Worm (Caenorhabditis elegans) whole organism, late embryonic: Measurements from ENCODE around the gene C07G3.8.

Source experiments
- C08G9.2 ChIP-seq: sonication (generic microtip); optimal IDR thresholded peaks from 2 replicates; lab custom pipeline; 2016; ENCODE audit warnings: mild to moderate bottlenecking, missing genetic modification characterization, moderate library complexity, missing compliant biosample characterization
- C38D4.7 ChIP-seq: fragments of 200-800 bp; sonication (Bioruptor generic); optimal IDR thresholded peaks from 2 replicates; lab custom pipeline; 2018; ENCODE audit warnings: mild to moderate bottlenecking, missing genetic modification characterization, moderate library complexity, missing compliant biosample characterization
- F13H6.1 ChIP-seq: sonication (generic microtip); optimal IDR thresholded peaks from 2 replicates; lab custom pipeline; 2016; ENCODE audit warnings: missing genetic modification characterization, missing compliant biosample characterization
- K02D7.2 ChIP-seq: sonication (generic microtip); optimal IDR thresholded peaks from 2 replicates; lab custom pipeline; 2017; ENCODE audit warnings: mild to moderate bottlenecking, missing genetic modification characterization, missing compliant biosample characterization
- K09A11.1 ChIP-seq: sonication (generic microtip); optimal IDR thresholded peaks from 2 replicates; lab custom pipeline; 2017; ENCODE audit warnings: antibody characterized with exemption, mild to moderate bottlenecking, missing genetic modification characterization, missing compliant biosample characterization; ENCODE audit not compliant: insufficient read depth
- T23F11.4 ChIP-seq: fragments of 200-800 bp; sonication (Bioruptor generic); optimal IDR thresholded peaks from 2 replicates; lab custom pipeline; 2018; ENCODE audit warnings: mild to moderate bottlenecking, missing genetic modification characterization, missing compliant biosample characterization
- Y22D7AL.16 ChIP-seq: sonication (generic microtip); optimal IDR thresholded peaks from 2 replicates; lab custom pipeline; 2016; ENCODE audit warnings: missing genetic modification characterization, missing compliant biosample characterization
- ahr-1 ChIP-seq: sonication (generic microtip); optimal IDR thresholded peaks from 2 replicates; lab custom pipeline; 2016; ENCODE audit warnings: missing genetic modification characterization, missing compliant biosample characterization
- ceh-18 ChIP-seq: sonication (generic microtip); optimal IDR thresholded peaks from 2 replicates; lab custom pipeline; 2016; ENCODE audit warnings: missing genetic modification characterization, missing compliant biosample characterization
- ceh-19 ChIP-seq: fragments of 200-800 bp; sonication (Bioruptor generic); optimal IDR thresholded peaks from 2 replicates; lab custom pipeline; 2018; ENCODE audit warnings: mild to moderate bottlenecking, missing genetic modification characterization, missing compliant biosample characterization
- ceh-31 ChIP-seq: sonication (generic microtip); optimal IDR thresholded peaks from 2 replicates; lab custom pipeline; 2016; ENCODE audit warnings: missing genetic modification characterization, missing compliant biosample characterization
- ceh-45 ChIP-seq: fragments of 200-800 bp; sonication (Bioruptor generic); IDR thresholded peaks from 2 replicates; pipeline ENCODE4 v1.3.6; 2022; ENCODE audit warnings: missing genetic modification reagents, missing genetic modification characterization, missing compliant biosample characterization
- ceh-48 ChIP-seq: sonication (generic microtip); optimal IDR thresholded peaks from 2 replicates; lab custom pipeline; 2016; ENCODE audit warnings: missing genetic modification characterization, inconsistent platforms, missing compliant biosample characterization
- ceh-9 ChIP-seq: sonication (generic microtip); optimal IDR thresholded peaks from 2 replicates; lab custom pipeline; 2016; ENCODE audit warnings: mild to moderate bottlenecking, missing genetic modification characterization, inconsistent platforms, missing compliant biosample characterization
- dmd-4 ChIP-seq: sonication (generic microtip); optimal IDR thresholded peaks from 2 replicates; lab custom pipeline; 2016; ENCODE audit warnings: borderline replicate concordance, missing genetic modification characterization, missing compliant biosample characterization
- ets-4 ChIP-seq: sonication (generic microtip); optimal IDR thresholded peaks from 2 replicates; lab custom pipeline; 2016; ENCODE audit warnings: missing genetic modification characterization, missing compliant biosample characterization
- eyg-1 ChIP-seq: sonication (generic microtip); optimal IDR thresholded peaks from 2 replicates; lab custom pipeline; 2016; ENCODE audit warnings: missing genotype, missing genetic modification characterization, missing compliant biosample characterization
- fkh-6 ChIP-seq: sonication (generic microtip); optimal IDR thresholded peaks from 2 replicates; lab custom pipeline; 2016; ENCODE audit warnings: missing genetic modification characterization, missing compliant biosample characterization
- gmeb-2 ChIP-seq: sonication (generic microtip); optimal IDR thresholded peaks from 2 replicates; lab custom pipeline; 2016; ENCODE audit warnings: missing genetic modification characterization, inconsistent platforms, missing compliant biosample characterization
- hlh-13 ChIP-seq: fragments of 200-800 bp; sonication (Bioruptor generic); optimal IDR thresholded peaks from 2 replicates; lab custom pipeline; 2018; ENCODE audit warnings: mild to moderate bottlenecking, missing genetic modification characterization, missing compliant biosample characterization
- hlh-30 ChIP-seq: sonication (generic microtip); optimal IDR thresholded peaks from 2 replicates; lab custom pipeline; 2017; ENCODE audit warnings: antibody characterized with exemption, missing genetic modification characterization, missing compliant biosample characterization; ENCODE audit not compliant: insufficient read depth
- hlh-6 ChIP-seq: sonication (generic microtip); optimal IDR thresholded peaks from 2 replicates; lab custom pipeline; 2016; ENCODE audit warnings: missing genotype, missing genetic modification characterization, missing compliant biosample characterization
- lim-6 ChIP-seq: sonication (generic microtip); optimal IDR thresholded peaks from 2 replicates; lab custom pipeline; 2016; ENCODE audit warnings: missing genetic modification characterization, missing compliant biosample characterization
- madf-2 ChIP-seq: sonication (generic microtip); optimal IDR thresholded peaks from 2 replicates; lab custom pipeline; 2017; ENCODE audit warnings: missing genetic modification characterization, missing compliant biosample characterization
- mec-3 ChIP-seq: sonication (generic microtip); optimal IDR thresholded peaks from 2 replicates; lab custom pipeline; 2016; ENCODE audit warnings: borderline replicate concordance, missing genetic modification characterization, missing compliant biosample characterization
- nfya-1 ChIP-seq: sonication (generic microtip); optimal IDR thresholded peaks from 2 replicates; lab custom pipeline; 2017; ENCODE audit warnings: missing genetic modification characterization, mild to moderate bottlenecking, missing compliant biosample characterization, antibody characterized with exemption, moderate library complexity
- nhr-11 ChIP-seq: fragments of 150-350 bp; optimal IDR thresholded peaks from 2 replicates; lab custom pipeline; 2014; ENCODE audit warnings: missing biosample characterization, missing genetic modification characterization
- npax-4 ChIP-seq: sonication (generic microtip); optimal IDR thresholded peaks from 2 replicates; lab custom pipeline; 2016; ENCODE audit warnings: missing genetic modification characterization, missing compliant biosample characterization
- pat-9 ChIP-seq: fragments of 200-800 bp; sonication (Bioruptor generic); optimal IDR thresholded peaks from 2 replicates; lab custom pipeline; 2018; ENCODE audit warnings: mild to moderate bottlenecking, missing genetic modification characterization, moderate library complexity, missing compliant biosample characterization
- pax-1 ChIP-seq: fragments of 150-350 bp; optimal IDR thresholded peaks from 2 replicates; lab custom pipeline; 2014; ENCODE audit warnings: missing biosample characterization, missing genetic modification characterization
- pha-2 ChIP-seq: sonication (generic microtip); optimal IDR thresholded peaks from 2 replicates; lab custom pipeline; 2017; ENCODE audit warnings: mild to moderate bottlenecking, missing genetic modification characterization, missing compliant biosample characterization
- rnt-1 ChIP-seq: sonication (generic microtip); optimal IDR thresholded peaks from 2 replicates; lab custom pipeline; 2016; ENCODE audit warnings: missing genetic modification characterization, missing compliant biosample characterization
- sdc-2 ChIP-seq: sonication (generic microtip); optimal IDR thresholded peaks from 2 replicates; lab custom pipeline; 2016; ENCODE audit warnings: missing genotype, missing genetic modification characterization, missing compliant biosample characterization
- tbx-2 ChIP-seq: sonication (generic microtip); optimal IDR thresholded peaks from 2 replicates; lab custom pipeline; 2016; ENCODE audit warnings: missing genetic modification characterization, missing compliant biosample characterization
- tbx-7 ChIP-seq: sonication (generic microtip); optimal IDR thresholded peaks from 2 replicates; lab custom pipeline; 2016; ENCODE audit warnings: missing genotype, missing genetic modification characterization, missing compliant biosample characterization
- unc-55 ChIP-seq: sonication (generic microtip); optimal IDR thresholded peaks from 2 replicates; lab custom pipeline; 2017; ENCODE audit warnings: missing biosample characterization, missing genetic modification reagents, missing genetic modification characterization

The C07G3.8 gene

DNA sequence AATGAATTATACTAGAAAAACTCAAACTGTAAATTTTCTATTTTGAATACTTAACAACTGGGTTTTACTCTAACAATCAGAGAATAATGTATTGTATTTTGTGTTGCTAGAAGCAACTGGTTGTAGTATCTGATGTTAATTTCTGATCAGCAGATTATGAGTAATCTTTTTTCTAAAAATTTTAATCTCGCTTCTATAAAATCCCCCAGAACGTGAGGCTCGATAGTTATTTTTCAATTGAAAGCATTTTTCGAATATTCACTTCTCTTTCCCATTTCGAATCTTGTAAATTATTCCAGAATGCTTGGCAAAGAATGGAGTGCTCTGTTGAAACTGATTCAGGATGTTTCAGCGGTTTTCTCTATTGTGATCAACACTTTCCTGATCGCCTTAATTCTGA is 16.0 kb upstream of the C07G3.8 start, which contains the start of gene str-227:
Gene str-227, plus strand, starts transcription at position 301 of the 400 bp plus-strand sequence.
- TF ChIP-seq nfya-1 (tag; lab: Kevin White, UChicago) (no peak), T23F11.4 (GFP tag; lab: Kevin White, UChicago) (no peak), ceh-31 (tag; lab: Kevin White, UChicago) (no peak), pha-2 (no peak), C08G9.2 (tag; lab: Kevin White, UChicago) (no peak), hlh-6 (tag; lab: Kevin White, UChicago) (no peak), ets-4 (no peak), madf-2 (tag; lab: Kevin White, UChicago) (no peak), ceh-45 (GFP tag; lab: Robert Waterston, UW) (no peak), ceh-48 (tag; lab: Kevin White, UChicago) (no peak), eyg-1 (tag; lab: Kevin White, UChicago) (no peak), hlh-30 (no peak), C38D4.7 (GFP tag; lab: Kevin White, UChicago) (no peak), pat-9 (tag; lab: Kevin White, UChicago) (no peak), nhr-11 (tag; lab: Kevin White, UChicago) (no peak), rnt-1 (no peak), Y22D7AL.16 (tag; lab: Kevin White, UChicago) (no peak)

DNA sequence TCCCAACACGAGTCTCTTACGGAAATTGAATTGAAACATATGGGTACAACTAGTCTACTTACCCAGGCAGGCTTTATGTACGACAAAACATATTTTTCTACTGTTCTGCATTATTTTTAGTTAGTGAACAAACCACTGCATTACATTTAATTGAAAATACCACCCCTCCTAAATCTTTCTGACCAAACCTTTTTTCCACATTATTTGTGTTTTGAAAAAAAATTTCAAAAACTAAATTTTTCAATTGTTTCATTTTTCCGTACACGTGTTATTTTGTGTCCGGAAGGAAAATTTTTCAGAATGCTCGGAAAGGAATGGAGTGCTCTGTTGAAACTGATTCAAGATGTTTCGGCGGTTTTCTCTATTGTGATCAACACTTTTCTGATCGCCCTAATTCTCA is 10.4 kb upstream of the C07G3.8 start, which contains the start of gene str-226:
Gene str-226, plus strand, starts transcription at position 301 of the 400 bp plus-strand sequence.
- TF ChIP-seq tbx-2 (tag; lab: Kevin White, UChicago) (no peak), ceh-31 (tag; lab: Kevin White, UChicago) (no peak)

DNA sequence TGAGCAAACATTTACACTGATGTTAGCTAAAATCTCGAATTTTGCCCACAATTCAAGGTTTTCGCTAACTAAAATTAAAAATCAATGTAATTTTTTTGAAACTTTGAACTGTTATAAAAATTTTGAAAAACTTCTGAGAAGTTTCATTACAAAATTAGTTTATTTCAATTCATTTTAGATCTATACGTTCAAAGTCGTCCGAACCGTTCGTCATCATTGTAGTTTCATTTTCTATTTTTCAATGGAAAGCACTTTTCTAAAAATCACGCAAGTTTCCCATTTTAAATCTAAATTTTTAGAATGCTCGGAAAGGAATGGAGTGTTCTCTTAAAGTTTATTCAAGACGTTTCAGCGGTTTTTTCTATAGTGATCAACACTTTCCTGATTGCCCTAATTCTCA is 7.9 kb upstream of the C07G3.8 start, which contains the start of gene str-228:
Gene str-228, plus strand, starts transcription at position 301 of the 400 bp plus-strand sequence.
- TF ChIP-seq unc-55 (GFP tag; lab: Kevin White, UChicago) (no peak), hlh-30 (no peak), K02D7.2 (tag; lab: Kevin White, UChicago) (no peak), K09A11.1 (tag; lab: Kevin White, UChicago) (no peak), ceh-9 (tag; lab: Kevin White, UChicago) (no peak), hlh-6 (tag; lab: Kevin White, UChicago) (no peak), gmeb-2 (tag; lab: Kevin White, UChicago) (no peak), npax-4 (tag; lab: Kevin White, UChicago) (no peak), C08G9.2 (tag; lab: Kevin White, UChicago) (no peak), hlh-13 (GFP tag; lab: Kevin White, UChicago) (no peak), dmd-4 (tag; lab: Kevin White, UChicago) (no peak)

DNA sequence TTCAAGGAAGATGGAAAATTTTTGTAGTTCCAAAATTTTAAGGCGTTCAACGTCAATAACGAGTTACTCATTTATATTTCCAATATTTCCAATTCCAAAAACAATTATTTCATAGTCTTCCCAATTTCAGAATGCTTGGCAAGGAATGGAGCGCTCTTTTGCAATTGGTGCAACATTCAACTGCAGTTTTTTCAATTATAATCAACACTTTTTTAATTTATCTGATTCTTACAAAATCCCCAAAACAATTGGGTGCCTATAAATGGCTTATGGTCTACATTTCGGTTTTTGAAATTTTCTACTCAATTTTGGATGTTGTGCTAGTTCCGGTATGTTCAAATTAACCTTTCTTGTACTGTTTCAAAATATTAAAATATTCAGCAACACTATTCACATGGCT is 5.8 kb upstream of the C07G3.8 start, which contains the start of gene str-225:
Gene str-225, plus strand, starts transcription at position 132 of the 400 bp plus-strand sequence.
- TF ChIP-seq nhr-11 (tag; lab: Kevin White, UChicago) (no peak), sdc-2 (tag; lab: Kevin White, UChicago) (no peak), ahr-1 (tag; lab: Kevin White, UChicago) (no peak), unc-55 (GFP tag; lab: Kevin White, UChicago) (no peak), lim-6 (no peak), ets-4 (no peak), ceh-48 (tag; lab: Kevin White, UChicago) (no peak), ceh-18 (tag; lab: Kevin White, UChicago) (no peak), mec-3 (tag; lab: Kevin White, UChicago) (no peak), fkh-6 (tag; lab: Kevin White, UChicago) (no peak), F13H6.1 (tag; lab: Kevin White, UChicago) (no peak), tbx-7 (no peak), nfya-1 (tag; lab: Kevin White, UChicago) (no peak), gmeb-2 (tag; lab: Kevin White, UChicago) (no peak), ceh-19 (no peak), C08G9.2 (tag; lab: Kevin White, UChicago) (no peak), pax-1 (tag; lab: Kevin White, UChicago) (no peak)
